Worm (Caenorhabditis elegans) whole organism, L4 larva: Measurements from ENCODE around the gene sprp-4.
A peak's percentile ranks its signal among the peaks of the same experiment; 100 is the strongest.

Experiments
- F26F4.8 ChIP-seq: fragments of 200-800 bp; sonication (Bioruptor generic); conservative IDR thresholded peaks from 2 replicates; pipeline ENCODE4 v1.3.6; 2022; ENCODE audit warnings: missing genetic modification characterization, missing compliant biosample characterization
- F49E8.2 ChIP-seq: sonication (generic microtip); optimal IDR thresholded peaks from 2 replicates; lab custom pipeline; 2016; ENCODE audit warnings: missing compliant biosample characterization, mild to moderate bottlenecking, missing genetic modification characterization, borderline replicate concordance
- R02D3.7 ChIP-seq: fragments of 150-350 bp; sonication (generic microtip); optimal IDR thresholded peaks from 3 replicates; lab custom pipeline; 2014; ENCODE audit warnings: missing biosample characterization, missing genetic modification characterization
- T26A8.4 ChIP-seq: fragments of 200-800 bp; sonication (Bioruptor generic); IDR thresholded peaks from 2 replicates; pipeline ENCODE4 v1.3.6; 2022; ENCODE audit warnings: missing genetic modification characterization, missing compliant biosample characterization
- Y5F2A.4 ChIP-seq: fragments of 200-800 bp; sonication (Bioruptor generic); optimal IDR thresholded peaks from 2 replicates; lab custom pipeline; 2018; ENCODE audit warnings: mild to moderate bottlenecking, missing genetic modification characterization, missing compliant biosample characterization
- aha-1 ChIP-seq: fragments of 150-350 bp; peaks from one replicate; lab custom pipeline; 2014; ENCODE audit warnings: missing biosample characterization, missing genetic modification characterization
- aly-2 ChIP-seq: sonication (generic microtip); optimal IDR thresholded peaks from 2 replicates; lab custom pipeline; 2018; ENCODE audit warnings: missing biosample characterization, missing genetic modification characterization
- ceh-20 ChIP-seq: fragments of 200-800 bp; sonication (Bioruptor generic); IDR thresholded peaks from 2 replicates; pipeline ENCODE4 v1.3.6; 2022; ENCODE audit warnings: missing genetic modification reagents, missing genetic modification characterization, missing compliant biosample characterization
- ceh-44 ChIP-seq: fragments of 200-800 bp; sonication (Bioruptor generic); IDR thresholded peaks from 2 replicates; pipeline ENCODE4 v1.3.6; 2022; ENCODE audit warnings: missing genetic modification reagents, missing genetic modification characterization, missing compliant biosample characterization
- ceh-62 ChIP-seq: sonication (generic microtip); optimal IDR thresholded peaks from 2 replicates; lab custom pipeline; 2017; ENCODE audit warnings: missing biosample characterization, missing genetic modification characterization
- ceh-82 ChIP-seq: sonication (generic microtip); optimal IDR thresholded peaks from 2 replicates; lab custom pipeline; 2017; ENCODE audit warnings: missing biosample characterization, missing genetic modification characterization
- ctbp-1 ChIP-seq: fragments of 200-800 bp; sonication (Bioruptor generic); IDR thresholded peaks from 2 replicates; pipeline ENCODE4 v1.3.6; 2022; ENCODE audit warnings: missing genetic modification reagents, missing genetic modification characterization, missing compliant biosample characterization
- dmd-8 ChIP-seq: fragments of 200-800 bp; sonication (Bioruptor generic); IDR thresholded peaks from 2 replicates; pipeline ENCODE4 v1.3.6; 2022; ENCODE audit warnings: missing genetic modification characterization, missing compliant biosample characterization
- dpl-1 ChIP-seq: fragments of 150-350 bp; optimal IDR thresholded peaks from 2 replicates; lab custom pipeline; 2014; ENCODE audit warnings: missing biosample characterization, missing genetic modification reagents, missing genetic modification characterization
- duxl-1 ChIP-seq: sonication (generic microtip); optimal IDR thresholded peaks from 2 replicates; lab custom pipeline; 2016; ENCODE audit warnings: mild to moderate bottlenecking, missing genetic modification characterization, moderate library complexity, missing compliant biosample characterization; ENCODE audit not compliant: poor library complexity
- dve-1 ChIP-seq: sonication (generic microtip); optimal IDR thresholded peaks from 2 replicates; lab custom pipeline; 2017; ENCODE audit warnings: antibody characterized with exemption, mild to moderate bottlenecking, missing genetic modification characterization, missing compliant biosample characterization; ENCODE audit not compliant: insufficient read depth
- egl-27 ChIP-seq: sonication (generic microtip); optimal IDR thresholded peaks from 3 replicates; lab custom pipeline; 2017; ENCODE audit warnings: missing biosample characterization, missing genetic modification reagents, missing genetic modification characterization
- egl-43 ChIP-seq: fragments of 200-800 bp; sonication (Bioruptor generic); IDR thresholded peaks from 2 replicates; pipeline ENCODE4 v1.3.6; 2022; ENCODE audit warnings: missing genetic modification reagents, missing genetic modification characterization, missing compliant biosample characterization
- fkh-10 ChIP-seq: fragments of 150-350 bp; optimal IDR thresholded peaks from 2 replicates; lab custom pipeline; 2014; ENCODE audit warnings: missing biosample characterization, missing genetic modification reagents, missing genetic modification characterization
- hif-1 ChIP-seq, 2 experiments: sonication (generic microtip); optimal IDR thresholded peaks; 2 replicates each; lab custom pipeline; 2016 to 2017; ENCODE audit warnings: missing compliant biosample characterization in 2 of 2, missing genetic modification characterization in 2 of 2, missing genetic modification reagents in 2 of 2, missing genotype in 2 of 2, mild to moderate bottlenecking in 1 of 2
- hlh-30 ChIP-seq: sonication (generic microtip); optimal IDR thresholded peaks from 2 replicates; lab custom pipeline; 2017; ENCODE audit warnings: antibody characterized with exemption, mild to moderate bottlenecking, missing genetic modification characterization, missing compliant biosample characterization; ENCODE audit not compliant: insufficient read depth
- lin-15B ChIP-seq: fragments of 150-350 bp; sonication (generic microtip); optimal IDR thresholded peaks from 3 replicates; lab custom pipeline; 2014; ENCODE audit warnings: missing biosample characterization, missing genetic modification characterization
- lin-29 ChIP-seq: fragments of 200-800 bp; sonication (Bioruptor generic); IDR thresholded peaks from 2 replicates; pipeline ENCODE4 v1.3.6; 2022; ENCODE audit warnings: missing genetic modification reagents, missing genetic modification characterization, missing compliant biosample characterization
- lin-38 ChIP-seq: fragments of 200-800 bp; sonication (Bioruptor generic); IDR thresholded peaks from 2 replicates; pipeline ENCODE4 v1.3.6; 2022; ENCODE audit warnings: missing genetic modification reagents, missing genetic modification characterization, missing compliant biosample characterization
- nhr-10 ChIP-seq: fragments of 150-350 bp; optimal IDR thresholded peaks from 2 replicates; lab custom pipeline; 2014; ENCODE audit warnings: missing biosample characterization, missing genetic modification characterization
- nhr-28 ChIP-seq: fragments of 150-350 bp; optimal IDR thresholded peaks from 2 replicates; lab custom pipeline; 2014; ENCODE audit warnings: missing biosample characterization, missing genetic modification characterization
- nhr-41 ChIP-seq: fragments of 200-800 bp; sonication (Bioruptor generic); IDR thresholded peaks from 2 replicates; pipeline ENCODE4 v1.3.6; 2022; ENCODE audit warnings: missing genetic modification reagents, missing genetic modification characterization, missing compliant biosample characterization
- nhr-76 ChIP-seq: fragments of 150-350 bp; optimal IDR thresholded peaks from 2 replicates; lab custom pipeline; 2014; ENCODE audit warnings: missing biosample characterization, missing genetic modification characterization
- nhr-77 ChIP-seq: fragments of 150-350 bp; optimal IDR thresholded peaks from 2 replicates; lab custom pipeline; 2014; ENCODE audit warnings: missing biosample characterization, missing genetic modification characterization
- set-16 ChIP-seq: fragments of 200-800 bp; sonication (Bioruptor generic); IDR thresholded peaks from 2 replicates; pipeline ENCODE4 v1.3.6; 2022; ENCODE audit warnings: missing genetic modification reagents, missing genetic modification characterization, missing compliant biosample characterization
- snpc-4 ChIP-seq: fragments of 150-350 bp; optimal IDR thresholded peaks from 2 replicates; lab custom pipeline; 2014; ENCODE audit warnings: missing biosample characterization, missing genetic modification characterization
- spr-3 ChIP-seq: fragments of 200-800 bp; sonication (Bioruptor generic); optimal IDR thresholded peaks from 2 replicates; lab custom pipeline; 2018; ENCODE audit warnings: mild to moderate bottlenecking, missing genetic modification characterization, missing compliant biosample characterization
- unc-62 ChIP-seq, 3 experiments: fragments of 150-350 bp in 1 of 3; sonication (generic microtip); optimal IDR thresholded peaks in 2 of 3; peaks in 1 of 3; 1 replicate in 1 of 3; 2 replicates in 2 of 3; lab custom pipeline; 2014 to 2017; ENCODE audit warnings: missing biosample characterization in 3 of 3, missing genetic modification characterization in 3 of 3, missing genetic modification reagents in 3 of 3, missing genotype in 1 of 3
- zfp-2 ChIP-seq: sonication (generic microtip); optimal IDR thresholded peaks from 2 replicates; lab custom pipeline; 2016; ENCODE audit warnings: mild to moderate bottlenecking, missing genetic modification characterization, missing compliant biosample characterization
- zfp-3 ChIP-seq: fragments of 200-800 bp; sonication (Bioruptor generic); conservative IDR thresholded peaks from 2 replicates; pipeline ENCODE4 v1.3.6; 2022; ENCODE audit warnings: missing genetic modification reagents, missing genetic modification characterization, missing compliant biosample characterization
- zip-11 ChIP-seq: fragments of 200-800 bp; sonication (Bioruptor generic); IDR thresholded peaks from 2 replicates; pipeline ENCODE4 v1.3.6; 2022; ENCODE audit warnings: missing genetic modification characterization, missing compliant biosample characterization
- zip-2 ChIP-seq: fragments of 150-350 bp; optimal IDR thresholded peaks from 2 replicates; lab custom pipeline; 2014; ENCODE audit warnings: missing biosample characterization, missing genetic modification characterization
- ztf-7 ChIP-seq: fragments of 150-350 bp; optimal IDR thresholded peaks from 2 replicates; lab custom pipeline; 2014; ENCODE audit warnings: missing biosample characterization, missing genetic modification characterization

sprp-4 gene

DNA sequence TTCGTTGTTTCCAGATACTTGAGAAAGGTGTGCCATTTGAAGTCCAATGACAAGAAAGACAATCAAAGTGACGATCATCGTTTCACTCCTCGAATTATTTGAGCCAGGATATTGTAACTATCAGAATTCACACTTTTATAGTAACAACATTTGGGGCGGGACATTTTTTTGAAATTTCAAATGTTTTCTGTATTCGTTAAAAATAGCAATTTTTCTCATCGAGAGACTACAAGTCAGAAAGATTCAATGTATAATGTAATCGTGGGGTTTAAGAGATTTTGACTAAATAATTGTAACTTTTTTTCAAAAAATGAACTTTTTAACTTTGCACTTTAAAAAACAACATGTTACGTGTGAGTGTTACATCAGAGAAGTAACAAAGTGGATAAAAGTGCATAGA is 13.1 kb upstream of the sprp-4 start, which contains the start of gene ins-9:
ins-9 (minus strand) TSS at position 101 of the 400 bp plus-strand sequence.
- TF ChIP-seq hif-1 (tag; optimal IDR thresholded peaks at IDR 0.05; lab: Kevin White, UChicago), result no peak
- no peak for TF ChIP-seq ceh-20 (GFP tag; lab: Robert Waterston, UW)
- no peak for TF ChIP-seq ztf-7 (tag; lab: Kevin White, UChicago)
- TF ChIP-seq nhr-77 (tag; lab: Kevin White, UChicago), result no peak
- TF ChIP-seq ceh-82 (tag; lab: Kevin White, UChicago), result no peak
- TF ChIP-seq fkh-10 (GFP tag; lab: Kevin White, UChicago), result no peak
- no peak for TF ChIP-seq zip-2 (tag; lab: Kevin White, UChicago)
- TF ChIP-seq zfp-2 (tag; lab: Kevin White, UChicago), result no peak
- no peak for TF ChIP-seq dve-1 (tag; lab: Kevin White, UChicago)
- no peak for TF ChIP-seq hlh-30 (tag; lab: Kevin White, UChicago)
- TF ChIP-seq nhr-28 (tag; lab: Kevin White, UChicago), result no peak
- TF ChIP-seq T26A8.4, result no peak
- TF ChIP-seq ceh-62, result no peak
- no peak for TF ChIP-seq lin-15B (tag; lab: Kevin White, UChicago)
- no peak for TF ChIP-seq lin-29
- TF ChIP-seq nhr-76 (tag; lab: Kevin White, UChicago), result no peak
- TF ChIP-seq dmd-8 (GFP tag; lab: Robert Waterston, UW), result no peak

DNA sequence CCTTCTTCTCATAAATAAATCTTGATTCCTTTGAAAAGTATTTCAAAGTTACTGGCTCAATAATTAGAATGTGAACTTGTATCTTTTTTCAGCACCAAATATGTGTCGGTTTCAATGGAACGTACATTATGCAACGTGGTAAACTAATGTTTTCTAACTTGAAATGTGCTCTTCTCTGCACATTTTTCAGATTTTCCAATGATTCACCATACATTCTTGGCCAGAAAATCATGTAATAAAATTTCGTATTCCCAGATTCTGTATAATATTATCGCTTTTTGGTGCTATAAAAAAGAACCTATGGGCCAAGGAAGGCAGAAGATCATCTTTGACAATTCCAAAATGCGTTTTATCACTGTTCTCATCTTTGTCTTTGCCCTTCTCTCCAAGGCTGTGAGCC is 7.5 kb upstream of the sprp-4 start, which contains the start of gene C06E2.9:
C06E2.9 (plus strand) TSS at position 301 of the 400 bp plus-strand sequence.
- TF ChIP-seq ceh-44 (GFP tag; lab: Robert Waterston, UW), result no peak
- TF ChIP-seq nhr-10 (tag; lab: Kevin White, UChicago), result no peak
- peak in 1 of 2 experiments; percentile 2 for TF ChIP-seq unc-62 (GFP tag; optimal IDR thresholded peaks at IDR 0.05 in 1 of 2; lab: Kevin White, UChicago)
- TF ChIP-seq unc-62 (tag; optimal IDR thresholded peaks at IDR 0.05; lab: Kevin White, UChicago), result no peak
- no peak for TF ChIP-seq egl-27 (tag; lab: Kevin White, UChicago)
- TF ChIP-seq, all 104 proteins: peak for 1

DNA sequence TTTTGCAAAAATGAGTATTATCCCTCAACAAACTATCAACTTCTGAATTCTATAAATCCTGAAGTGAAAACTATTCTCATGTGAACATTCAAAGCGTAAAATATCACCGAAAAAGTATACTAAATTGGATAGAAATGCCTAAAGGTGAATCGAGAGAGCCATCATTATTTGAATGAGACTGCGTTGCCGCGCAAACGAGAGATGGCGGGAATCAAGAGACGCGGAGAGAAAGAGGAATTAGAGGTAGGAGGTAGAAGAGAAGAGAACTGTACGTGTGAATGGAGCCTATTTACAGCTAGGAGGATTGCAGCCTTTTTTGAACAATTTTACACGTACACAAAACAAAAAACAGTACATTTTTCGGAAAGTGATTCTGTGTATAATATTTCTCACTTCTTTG is 6.1 kb upstream of the sprp-4 start:
- no peak for TF ChIP-seq zip-2 (tag; lab: Kevin White, UChicago)
- TF ChIP-seq dpl-1 (GFP tag; lab: Kevin White, UChicago), result peak; percentile 26
- no peak for TF ChIP-seq egl-43

DNA sequence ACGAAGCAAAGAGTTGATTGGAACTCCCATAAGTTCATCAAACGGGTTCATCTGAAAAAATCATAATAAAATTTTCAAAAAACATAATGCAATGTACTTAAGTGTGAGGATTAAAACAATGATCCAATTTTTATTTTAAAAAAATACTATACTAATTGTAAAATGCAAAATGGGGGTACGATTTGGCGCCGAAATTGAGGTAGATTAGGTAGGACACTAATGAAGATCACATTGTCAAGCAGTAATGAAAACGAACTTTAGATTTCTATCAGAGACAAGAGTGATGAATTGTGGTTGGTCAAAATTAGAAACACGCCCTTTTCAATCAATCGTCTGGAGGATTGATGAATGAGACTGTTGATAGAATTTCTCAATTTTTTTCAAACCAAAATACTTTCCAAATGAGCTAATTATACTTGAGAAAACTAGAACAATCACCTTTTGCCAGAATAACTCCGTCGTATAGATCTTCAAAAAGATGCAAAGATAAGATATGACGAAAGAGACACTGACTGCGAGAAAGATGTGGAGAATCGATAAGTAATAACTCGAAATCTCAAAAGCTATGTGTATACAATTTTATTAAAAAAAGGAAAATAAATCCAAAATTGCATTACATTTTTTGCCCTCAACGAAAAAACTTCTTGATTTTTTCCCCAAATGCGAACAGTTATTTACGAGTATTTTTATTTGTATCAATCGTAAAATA is 4.6 kb upstream of the sprp-4 start, which contains the start of gene C06E2.5:
C06E2.5 (minus strand) TSS at position 51 of the 709 bp plus-strand sequence.
- TF ChIP-seq unc-62 (GFP tag; optimal IDR thresholded peaks at IDR 0.05 in 1 of 2; lab: Kevin White, UChicago) (peak in 1 of 2 experiments; percentile 45), unc-62 (tag; optimal IDR thresholded peaks at IDR 0.05; lab: Kevin White, UChicago) (no peak), lin-15B (tag; lab: Kevin White, UChicago) (no peak), zip-11 (no peak), aly-2 (tag; lab: Kevin White, UChicago) (no peak)

DNA sequence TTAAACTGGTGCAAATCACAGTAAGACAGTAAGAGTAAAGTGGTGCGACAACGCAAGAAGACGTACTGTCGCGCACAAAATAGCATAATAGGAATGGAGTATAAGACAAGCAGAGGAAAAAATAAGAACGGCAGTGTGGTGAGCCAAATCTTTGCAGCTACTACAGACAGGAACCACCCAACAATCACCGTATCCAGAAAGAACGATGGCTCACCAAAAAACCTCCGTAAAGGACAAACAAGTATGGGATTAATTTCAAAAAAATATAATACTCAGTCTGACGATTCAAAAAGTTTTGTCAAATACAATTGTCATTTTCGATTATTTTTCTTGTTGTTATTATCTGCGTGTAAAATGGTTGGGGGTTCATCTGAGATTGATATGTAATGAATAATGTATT is 985 bp upstream of the sprp-4 start:
- TF ChIP-seq aha-1 (tag; lab: Kevin White, UChicago), result peak; percentile 93
- TF ChIP-seq spr-3 (GFP tag; lab: Kevin White, UChicago), result no peak
- TF ChIP-seq, all 104 proteins: peak for 1

DNA sequence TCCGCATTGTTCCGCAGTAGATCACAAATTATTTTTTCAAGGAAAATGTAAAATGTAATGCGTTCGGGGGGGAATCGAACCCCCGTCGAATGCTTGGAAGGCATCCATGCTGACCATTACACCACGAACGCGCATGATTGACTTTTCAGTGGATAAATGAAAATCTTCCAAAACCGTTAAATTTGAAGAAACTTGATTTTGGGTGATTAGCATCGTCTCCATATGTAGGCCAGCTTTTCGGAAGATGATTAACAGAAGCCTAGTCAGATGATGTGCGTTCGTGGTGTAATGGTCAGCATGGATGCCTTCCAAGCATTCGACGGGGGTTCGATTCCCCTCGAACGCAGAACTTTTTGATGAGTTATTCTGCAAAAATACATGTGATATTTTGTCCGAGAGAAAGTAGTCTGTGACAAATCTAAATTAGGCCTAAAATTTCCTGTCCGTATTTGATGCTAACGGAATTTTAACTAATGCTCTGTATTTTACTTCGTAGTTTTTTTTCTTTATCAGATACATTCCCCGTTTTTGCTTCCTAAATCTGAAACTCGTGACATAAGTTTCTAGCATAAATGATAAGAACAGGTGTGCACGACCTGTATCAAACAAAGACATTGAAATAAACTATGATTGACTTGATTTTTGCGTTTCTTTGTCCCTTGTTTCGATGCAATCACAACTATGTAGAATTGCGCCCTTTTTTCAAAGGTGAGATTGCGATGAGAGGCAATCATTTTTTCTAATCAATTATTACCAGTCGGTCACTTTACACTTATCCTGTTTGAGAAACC is 6.8 kb downstream of the sprp-4 start, which contains the start of gene C28G1.10:
C28G1.10 (plus strand) TSS at position 676 of the 791 bp plus-strand sequence.
- TF ChIP-seq Y5F2A.4 (GFP tag; lab: Kevin White, UChicago), result peak; percentile 31
- no peak for TF ChIP-seq set-16 (GFP tag; lab: Robert Waterston, UW)
- peak; percentile 81 for TF ChIP-seq T26A8.4
- TF ChIP-seq lin-38 (GFP tag; lab: Robert Waterston, UW), result peak; percentile 63
- TF ChIP-seq duxl-1 (tag; lab: Kevin White, UChicago), result no peak
- no peak for TF ChIP-seq snpc-4
- no peak for TF ChIP-seq nhr-41 (GFP tag; lab: Robert Waterston, UW)
- peak; percentile 86; the same call in 1 of the 2 replicates for TF ChIP-seq dmd-8 (GFP tag; lab: Robert Waterston, UW)
- no peak for TF ChIP-seq egl-27 (tag; lab: Kevin White, UChicago)
- TF ChIP-seq ctbp-1 (GFP tag; lab: Robert Waterston, UW), result peak; percentile 74
- TF ChIP-seq R02D3.7 (tag; lab: Kevin White, UChicago), result no peak
- peak; percentile 11 for TF ChIP-seq F49E8.2 (tag; lab: Kevin White, UChicago)
- 0 out of 2 replicates have a peak, but pooled peaks have one; percentile 12 for TF ChIP-seq zfp-3 (GFP tag; lab: Robert Waterston, UW)
- peak; percentile 69 for TF ChIP-seq zip-11
- peak; percentile 67; the same call in 1 of the 2 replicates for TF ChIP-seq F26F4.8 (GFP tag; lab: Robert Waterston, UW)
